Worm (Caenorhabditis elegans): Measurements from ENCODE around the gene swan-2.

The swan-2 gene

ce11 chrV:13782190-13782589, 21.9 kb downstream of the swan-2 start, which contains the start of gene decr-1.1:
Gene decr-1.1 (plus strand): TSS chrV:13782399.
- TF ChIP-seq crh-2 (tag; optimal IDR thresholded peaks at IDR 0.05) = no peak
- TF ChIP-seq fos-1 (tag; optimal IDR thresholded peaks at IDR 0.05) = peak; percentile 26
- TF ChIP-seq sma-9 (GFP tag; optimal IDR thresholded peaks at IDR 0.05) = peak; percentile 34
- TF ChIP-seq sma-9 (tag; optimal IDR thresholded peaks at IDR 0.05) = no peak
- peak; percentile 4 for TF ChIP-seq nhr-129 (tag; optimal IDR thresholded peaks at IDR 0.05)

ce11 chrV:13780902-13781301, 23.2 kb downstream of the swan-2 start:
- no peak for TF ChIP-seq ama-1 (optimal IDR thresholded peaks at IDR 0.05)
- no peak for TF ChIP-seq nhr-21 (tag; optimal IDR thresholded peaks at IDR 0.05)
- no peak for TF ChIP-seq ZK546.5 (tag; optimal IDR thresholded peaks at IDR 0.05)
- TF ChIP-seq Y55F3AM.14 (GFP tag; optimal IDR thresholded peaks at IDR 0.05) = no peak
- TF ChIP-seq unc-39 (tag; optimal IDR thresholded peaks at IDR 0.05) = no peak
- TF ChIP-seq nhr-77 (tag; optimal IDR thresholded peaks at IDR 0.05) = no peak
- TF ChIP-seq ceh-16 (tag; optimal IDR thresholded peaks at IDR 0.05) = no peak
- TF ChIP-seq lin-39 (tag; optimal IDR thresholded peaks at IDR 0.05) = no peak
- TF ChIP-seq F13H6.1 (tag; optimal IDR thresholded peaks at IDR 0.05) = no peak
- no peak for TF ChIP-seq fos-1 (tag; optimal IDR thresholded peaks at IDR 0.05)
- no peak for TF ChIP-seq skn-1 (tag; optimal IDR thresholded peaks at IDR 0.05)
- TF ChIP-seq unc-55 (GFP tag; optimal IDR thresholded peaks at IDR 0.05) = no peak
- no peak for TF ChIP-seq dmd-4 (tag; optimal IDR thresholded peaks at IDR 0.05)
- TF ChIP-seq R02D3.7 (tag; optimal IDR thresholded peaks at IDR 0.05) = no peak
- TF ChIP-seq zag-1 (tag; optimal IDR thresholded peaks at IDR 0.05) = no peak
- no peak for TF ChIP-seq ztf-1 (GFP tag; conservative IDR thresholded peaks at IDR 0.05)
- TF ChIP-seq nhr-25 (tag; optimal IDR thresholded peaks at IDR 0.05) = no peak

- TF ChIP-seq elt-1 (tag; optimal IDR thresholded peaks at IDR 0.05) = no peak
- no peak for TF ChIP-seq alr-1 (tag; optimal IDR thresholded peaks at IDR 0.05)
- TF ChIP-seq mbf-1 (tag; optimal IDR thresholded peaks at IDR 0.05) = no peak
- no peak for TF ChIP-seq nhr-77 (tag; optimal IDR thresholded peaks at IDR 0.05)
Measured at ce11 chrV:13777857-13778256, 26.2 kb downstream of the swan-2 start, which contains the start of gene F53C11.9. Gene F53C11.9 (plus strand): TSS chrV:13778015.

DNA sequence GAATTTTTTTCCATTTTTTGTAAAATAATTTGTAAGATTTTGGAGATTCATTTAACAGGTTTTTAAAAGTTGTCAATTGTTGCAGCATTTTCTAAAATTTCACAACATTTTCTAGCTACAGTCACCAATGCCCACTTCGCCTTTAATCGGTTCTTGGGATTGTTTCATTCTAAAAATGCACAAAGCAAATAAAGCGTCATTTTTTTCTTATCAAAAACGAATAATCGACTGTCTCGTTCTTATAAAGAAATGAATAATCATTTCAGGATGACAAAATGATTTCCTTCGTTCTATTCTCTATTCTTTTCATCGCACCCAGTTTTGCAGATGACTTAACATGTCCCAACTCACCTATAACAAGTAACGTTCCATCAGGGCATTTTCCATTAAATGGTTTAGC, 28.6 kb downstream of the swan-2 start, which contains the start of gene F53C11.1:
F53C11.1 (plus strand) TSS at position 268 of the 400 bp plus-strand sequence.
- TF ChIP-seq elt-3 (tag; optimal IDR thresholded peaks at IDR 0.05) (no peak), zag-1 (tag; optimal IDR thresholded peaks at IDR 0.05) (no peak), lin-39 (tag; optimal IDR thresholded peaks at IDR 0.05) (no peak), fos-1 (tag; optimal IDR thresholded peaks at IDR 0.05) (peak; percentile 83), sma-9 (GFP tag; optimal IDR thresholded peaks at IDR 0.05) (no peak), sma-9 (tag; optimal IDR thresholded peaks at IDR 0.05) (no peak)

DNA sequence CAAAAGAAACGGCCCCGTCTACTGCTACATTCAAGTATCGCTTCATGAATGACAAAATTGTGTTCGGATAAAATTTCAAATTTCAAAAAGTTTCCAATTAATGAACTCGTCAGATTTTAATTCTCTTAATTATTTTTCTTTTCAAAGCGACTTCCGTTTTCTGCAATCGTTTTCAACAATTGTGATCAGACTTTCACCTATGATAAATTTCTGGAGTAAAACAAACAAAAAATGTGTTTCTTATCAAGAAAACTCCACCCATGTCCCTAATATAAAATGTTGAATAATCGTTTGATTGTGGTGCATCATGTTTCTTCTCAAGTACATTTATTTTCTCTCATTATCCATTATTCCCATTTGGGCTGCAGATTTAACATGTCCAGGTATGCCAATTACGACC, 32.9 kb downstream of the swan-2 start, which contains the start of gene F20G2.5:
F20G2.5 (plus strand) TSS at position 301 of the 400 bp plus-strand sequence.
- TF ChIP-seq egl-27 (tag; optimal IDR thresholded peaks at IDR 0.05) (no peak), nhr-237 (tag; optimal IDR thresholded peaks at IDR 0.05) (no peak), lin-13 (GFP tag; optimal IDR thresholded peaks at IDR 0.05) (no peak), fos-1 (tag; optimal IDR thresholded peaks at IDR 0.05) (peak; percentile 74), sma-9 (GFP tag; optimal IDR thresholded peaks at IDR 0.05) (no peak), sma-9 (tag; optimal IDR thresholded peaks at IDR 0.05) (no peak)

- TF ChIP-seq nhr-10 (tag; optimal IDR thresholded peaks at IDR 0.05) (no peak), nhr-21 (tag; optimal IDR thresholded peaks at IDR 0.05) (no peak), fos-1 (tag; optimal IDR thresholded peaks at IDR 0.05) (peak; percentile 78), ztf-1 (GFP tag; conservative IDR thresholded peaks at IDR 0.05) (no peak), egl-27 (tag; optimal IDR thresholded peaks at IDR 0.05) (no peak), ceh-16 (tag; optimal IDR thresholded peaks at IDR 0.05) (no peak)
Measured at ce11 chrV:13768941-13769436, 35.1 kb downstream of the swan-2 start, which contains the start of gene nas-24. Gene nas-24 (plus strand): TSS chrV:13769386.

DNA sequence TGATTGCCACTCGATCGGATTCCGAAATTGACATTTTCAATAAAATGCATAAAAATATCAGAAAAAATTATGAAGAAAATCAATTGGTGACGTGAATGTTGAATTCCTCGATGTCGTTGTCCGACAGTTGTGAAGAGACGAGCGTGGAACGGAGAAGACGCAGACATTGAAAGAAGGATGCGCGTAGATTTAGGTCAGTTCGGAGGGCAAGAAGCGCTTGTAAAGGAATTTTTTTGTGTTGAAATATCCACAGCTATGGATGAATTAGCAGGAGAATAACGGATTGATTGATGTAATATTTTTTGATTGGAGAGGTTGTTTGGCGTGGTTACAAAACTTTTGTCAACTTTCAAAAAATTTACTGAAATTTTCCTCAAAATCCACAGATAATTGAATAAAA, 35.7 kb downstream of the swan-2 start, which contains the start of gene F20G2.3:
F20G2.3 (minus strand) TSS at position 101 of the 400 bp plus-strand sequence.
- TF ChIP-seq aly-2 (tag; optimal IDR thresholded peaks at IDR 0.05) (no peak), gmeb-1 (tag; optimal IDR thresholded peaks at IDR 0.05) (no peak), snpc-4 (tag; optimal IDR thresholded peaks at IDR 0.05) (no peak), C34F6.9 (tag; optimal IDR thresholded peaks at IDR 0.05) (no peak), nhr-12 (tag; optimal IDR thresholded peaks at IDR 0.05) (no peak), sma-3 (GFP tag; optimal IDR thresholded peaks at IDR 0.05) (no peak)

Measured in whole organism, L2 larva.